Fruit fly (Drosophila melanogaster) whole organism, embryonic: ENCODE data around the gene Dad1.

Experiments
- Atf6 ChIP-seq: fragments of 200-800 bp; sonication (Bioruptor generic); IDR thresholded peaks from 2 replicates; pipeline ENCODE4 v1.3.6; 2022; ENCODE audit warnings: missing biosample characterization, missing genetic modification characterization
- Awh ChIP-seq: fragments of 200-800 bp; sonication (Bioruptor generic); IDR thresholded peaks from 2 replicates; pipeline ENCODE4, ENCODE4 v1.3.6; 2022; ENCODE audit warnings: missing biosample characterization, missing genetic modification characterization
- Bdp1 ChIP-seq: fragments of 200-800 bp; sonication (Bioruptor generic); optimal IDR thresholded peaks from 3 replicates; lab custom pipeline; 2016; ENCODE audit warnings: missing biosample characterization, missing genetic modification characterization
- BtbVII ChIP-seq: fragments of 200-800 bp; sonication (Bioruptor generic); optimal IDR thresholded peaks from 3 replicates; lab custom pipeline; 2017; ENCODE audit warnings: missing biosample characterization, mild to moderate bottlenecking, missing genetic modification characterization
- CG10147 ChIP-seq: fragments of 200-800 bp; sonication (Bioruptor generic); optimal IDR thresholded peaks from 2 replicates; lab custom pipeline; 2019; ENCODE audit warnings: missing biosample characterization, mild to moderate bottlenecking, missing genetic modification characterization, moderate library complexity
- CG10565 ChIP-seq: fragments of 200-800 bp; sonication (Bioruptor generic); optimal IDR thresholded peaks from 3 replicates; lab custom pipeline; 2016; ENCODE audit warnings: missing biosample characterization, mild to moderate bottlenecking, missing genetic modification characterization
- CG11093 ChIP-seq: fragments of 200-800 bp; sonication (Bioruptor generic); IDR thresholded peaks from 3 replicates; pipeline ENCODE4 v1.3.6; 2022; ENCODE audit warnings: missing biosample characterization, missing genetic modification characterization
- CG11504 ChIP-seq: fragments of 200-800 bp; sonication (Bioruptor generic); optimal IDR thresholded peaks from 3 replicates; lab custom pipeline; 2019; ENCODE audit warnings: missing biosample characterization, mild to moderate bottlenecking, missing genetic modification characterization, moderate library complexity
- CG11695 ChIP-seq: fragments of 200-800 bp; sonication (Bioruptor generic); IDR thresholded peaks from 3 replicates; pipeline ENCODE4 v1.3.6; 2022; ENCODE audit warnings: missing biosample characterization, missing genetic modification characterization
- CG11696 ChIP-seq: fragments of 200-800 bp; sonication (Bioruptor generic); IDR thresholded peaks from 2 replicates; pipeline ENCODE4 v1.3.6; 2022; ENCODE audit warnings: missing biosample characterization, missing genetic modification characterization
- CG14014 ChIP-seq: fragments of 200-800 bp; sonication (Bioruptor generic); IDR thresholded peaks from 2 replicates; pipeline ENCODE4 v1.3.6; 2022; ENCODE audit warnings: missing biosample characterization, missing genetic modification characterization
- CG2120 ChIP-seq: fragments of 200-800 bp; sonication (Bioruptor generic); optimal IDR thresholded peaks from 3 replicates; lab custom pipeline; 2016; ENCODE audit warnings: missing biosample characterization, missing genetic modification characterization
- CG31388 ChIP-seq: fragments of 200-800 bp; sonication (Bioruptor generic); optimal IDR thresholded peaks from 2 replicates; lab custom pipeline; 2016; ENCODE audit warnings: missing biosample characterization, missing genetic modification characterization
- CG32532 ChIP-seq: fragments of 200-800 bp; sonication (Bioruptor generic); IDR thresholded peaks from 2 replicates; pipeline ENCODE4 v1.3.6; 2022; ENCODE audit warnings: missing biosample characterization, missing genetic modification characterization
- CG4854 ChIP-seq: fragments of 200-800 bp; sonication (Bioruptor generic); optimal IDR thresholded peaks from 2 replicates; lab custom pipeline; 2016; ENCODE audit warnings: missing biosample characterization, missing genetic modification characterization, inconsistent platforms
- CG7271 ChIP-seq: fragments of 200-800 bp; sonication (Bioruptor generic); optimal IDR thresholded peaks from 2 replicates; lab custom pipeline; 2018; ENCODE audit warnings: missing biosample characterization, mild to moderate bottlenecking, missing genetic modification characterization, moderate library complexity
- Camta ChIP-seq: fragments of 200-800 bp; sonication (Bioruptor generic); optimal IDR thresholded peaks from 2 replicates; lab custom pipeline; 2016; ENCODE audit warnings: missing biosample characterization, missing genetic modification characterization
- Dll ChIP-seq: fragments of 200-800 bp; sonication (Bioruptor generic); IDR thresholded peaks from 4 replicates; pipeline ENCODE4 v1.3.6; 2022; ENCODE audit warnings: missing biosample characterization, missing genetic modification characterization; ENCODE audit not compliant: partially characterized antibody
- Dp ChIP-seq: fragments of 200-800 bp; sonication (Bioruptor generic); optimal IDR thresholded peaks from 2 replicates; lab custom pipeline; 2018; ENCODE audit warnings: missing biosample characterization, mild to moderate bottlenecking, missing genetic modification characterization, moderate library complexity
- E2f1 ChIP-seq: fragments of 200-800 bp; sonication (Bioruptor generic); IDR thresholded peaks from 2 replicates; pipeline ENCODE4 v1.3.6; 2022; ENCODE audit warnings: missing biosample characterization, missing genetic modification characterization
- Eip74EF ChIP-seq, 2 experiments: fragments of 200-800 bp in 1 of 2; fragments of >200 bp in 1 of 2; sonication (Bioruptor generic) in 1 of 2; optimal IDR thresholded peaks; 2 replicates each; lab custom pipeline; 2017 to 2019; ENCODE audit warnings: missing biosample characterization in 2 of 2, missing genetic modification characterization in 2 of 2, mild to moderate bottlenecking in 1 of 2, moderate library complexity in 1 of 2
- GATAe ChIP-seq: fragments of 200-800 bp; sonication (Bioruptor generic); conservative IDR thresholded peaks from 2 replicates; pipeline ENCODE4 v1.3.6; 2022; ENCODE audit warnings: missing biosample characterization, missing genetic modification characterization
- Hmr ChIP-seq: fragments of 200-800 bp; sonication (Bioruptor generic); optimal IDR thresholded peaks from 3 replicates; lab custom pipeline; 2017; ENCODE audit warnings: mild to moderate bottlenecking, missing biosample characterization, missing genetic modification reagents, missing genetic modification characterization
- Lpt ChIP-seq: fragments of >200 bp; optimal IDR thresholded peaks from 2 replicates; lab custom pipeline; 2018; ENCODE audit warnings: missing biosample characterization, missing genetic modification characterization
- MESR4 ChIP-seq: fragments of 200-800 bp; sonication (Bioruptor generic); optimal IDR thresholded peaks from 2 replicates; lab custom pipeline; 2018; ENCODE audit warnings: missing biosample characterization, mild to moderate bottlenecking, missing genetic modification characterization, moderate library complexity
- MTF-1 ChIP-seq: fragments of 200-800 bp; sonication (Bioruptor generic); optimal IDR thresholded peaks from 2 replicates; lab custom pipeline; 2018; ENCODE audit warnings: missing biosample characterization, mild to moderate bottlenecking, missing genetic modification characterization, borderline replicate concordance
- Myb ChIP-seq: fragments of 200-800 bp; sonication (Bioruptor generic); optimal IDR thresholded peaks from 2 replicates; lab custom pipeline; 2016; ENCODE audit warnings: missing biosample characterization, missing genetic modification characterization
- NFAT ChIP-seq: fragments of 200-800 bp; sonication (Bioruptor generic); IDR thresholded peaks from 2 replicates; pipeline ENCODE4 v1.3.6; 2022; ENCODE audit warnings: missing biosample characterization, missing genetic modification characterization
- Side ChIP-seq: fragments of 200-800 bp; sonication (Bioruptor generic); optimal IDR thresholded peaks from 2 replicates; lab custom pipeline; 2016; ENCODE audit warnings: missing biosample characterization, missing genetic modification characterization
- Sin3A ChIP-seq: fragments of >200 bp; optimal IDR thresholded peaks from 2 replicates; lab custom pipeline; 2018
- Ssrp ChIP-seq: fragments of 200-800 bp; sonication (Bioruptor generic); optimal IDR thresholded peaks from 2 replicates; lab custom pipeline; 2018; ENCODE audit warnings: missing biosample characterization, mild to moderate bottlenecking, missing genetic modification characterization, moderate library complexity
- Xbp1 ChIP-seq: fragments of 200-800 bp; sonication (Bioruptor generic); optimal IDR thresholded peaks from 3 replicates; lab custom pipeline; 2016; ENCODE audit warnings: missing biosample characterization, mild to moderate bottlenecking, missing genetic modification characterization
- chif ChIP-seq, 2 experiments: fragments of 200-800 bp; sonication (Bioruptor generic); optimal IDR thresholded peaks; 3 replicates each; lab custom pipeline; 2016; ENCODE audit warnings: missing biosample characterization in 2 of 2, missing genetic modification characterization in 2 of 2
- ftz-f1 ChIP-seq: fragments of 200-800 bp; sonication (Bioruptor generic); optimal IDR thresholded peaks from 2 replicates; lab custom pipeline; 2016; ENCODE audit warnings: missing biosample characterization, missing genetic modification characterization
- gsb-n ChIP-seq: fragments of 200-800 bp; sonication (Bioruptor generic); optimal IDR thresholded peaks from 3 replicates; lab custom pipeline; 2018; ENCODE audit warnings: missing biosample characterization, mild to moderate bottlenecking, missing genetic modification characterization
- hbn ChIP-seq: fragments of 200-800 bp; sonication (Bioruptor generic); IDR thresholded peaks from 2 replicates; pipeline ENCODE4 v1.3.6; 2022; ENCODE audit warnings: missing biosample characterization, missing genetic modification characterization; ENCODE audit not compliant: partially characterized antibody
- hth ChIP-seq: fragments of >200 bp; optimal IDR thresholded peaks from 2 replicates; lab custom pipeline; 2017; ENCODE audit warnings: inconsistent platforms
- ken ChIP-seq: fragments of 200-800 bp; sonication (Bioruptor generic); IDR thresholded peaks from 3 replicates; pipeline ENCODE4 v1.3.6; 2022; ENCODE audit warnings: missing biosample characterization, missing genetic modification characterization
- mirr ChIP-seq: fragments of 200-800 bp; sonication (Bioruptor generic); optimal IDR thresholded peaks from 3 replicates; lab custom pipeline; 2018; ENCODE audit warnings: missing biosample characterization, mild to moderate bottlenecking, missing genetic modification characterization
- peb ChIP-seq: fragments of 200-800 bp; sonication (Bioruptor generic); IDR thresholded peaks from 2 replicates; pipeline ENCODE4 v1.3.6; 2022; ENCODE audit warnings: missing biosample characterization, missing genetic modification characterization
- pita ChIP-seq: fragments of 200-800 bp; sonication (Bioruptor generic); optimal IDR thresholded peaks from 2 replicates; lab custom pipeline; 2017; ENCODE audit warnings: missing biosample characterization, mild to moderate bottlenecking, missing genetic modification characterization
- pnt ChIP-seq: fragments of 200-800 bp; sonication (Bioruptor generic); optimal IDR thresholded peaks from 3 replicates; lab custom pipeline; 2016; ENCODE audit warnings: missing biosample characterization, missing genetic modification characterization
- ranshi ChIP-seq: fragments of 200-800 bp; sonication (Bioruptor generic); IDR thresholded peaks from 2 replicates; pipeline ENCODE4 v1.3.6; 2022; ENCODE audit warnings: missing biosample characterization, missing genetic modification characterization
- ro ChIP-seq: fragments of 200-800 bp; sonication (Bioruptor generic); IDR thresholded peaks from 2 replicates; pipeline ENCODE4 v1.3.6; 2022; ENCODE audit warnings: missing biosample characterization, missing genetic modification characterization
- row ChIP-seq: fragments of 200-800 bp; sonication (Bioruptor generic); IDR thresholded peaks from 3 replicates; pipeline ENCODE4 v1.3.6; 2022; ENCODE audit warnings: missing biosample characterization, missing genetic modification characterization
- sc ChIP-seq, 3 experiments: fragments of >200 bp in 2 of 3; fragments of 200-800 bp in 1 of 3; sonication (Bioruptor generic) in 1 of 3; optimal IDR thresholded peaks; 2 replicates in 2 of 3; 3 replicates in 1 of 3; lab custom pipeline; 2017; ENCODE audit warnings: mild to moderate bottlenecking in 1 of 3, missing biosample characterization in 1 of 3, missing genetic modification characterization in 1 of 3, missing genetic modification reagents in 1 of 3
- sens ChIP-seq: fragments of 200-800 bp; sonication (Bioruptor generic); peaks from one replicate; lab custom pipeline; 2016; ENCODE audit warnings: missing biosample characterization, missing genetic modification characterization
- sna ChIP-seq: fragments of 200-800 bp; sonication (Bioruptor generic); IDR thresholded peaks from 2 replicates; pipeline ENCODE4 v1.3.6; 2022; ENCODE audit warnings: missing biosample characterization, missing genetic modification characterization; ENCODE audit not compliant: partially characterized antibody
- toy ChIP-seq: fragments of 200-800 bp; sonication (Bioruptor generic); IDR thresholded peaks from 2 replicates; pipeline ENCODE4 v1.3.6; 2022; ENCODE audit warnings: missing biosample characterization, missing genetic modification characterization

The Dad1 gene

DNA sequence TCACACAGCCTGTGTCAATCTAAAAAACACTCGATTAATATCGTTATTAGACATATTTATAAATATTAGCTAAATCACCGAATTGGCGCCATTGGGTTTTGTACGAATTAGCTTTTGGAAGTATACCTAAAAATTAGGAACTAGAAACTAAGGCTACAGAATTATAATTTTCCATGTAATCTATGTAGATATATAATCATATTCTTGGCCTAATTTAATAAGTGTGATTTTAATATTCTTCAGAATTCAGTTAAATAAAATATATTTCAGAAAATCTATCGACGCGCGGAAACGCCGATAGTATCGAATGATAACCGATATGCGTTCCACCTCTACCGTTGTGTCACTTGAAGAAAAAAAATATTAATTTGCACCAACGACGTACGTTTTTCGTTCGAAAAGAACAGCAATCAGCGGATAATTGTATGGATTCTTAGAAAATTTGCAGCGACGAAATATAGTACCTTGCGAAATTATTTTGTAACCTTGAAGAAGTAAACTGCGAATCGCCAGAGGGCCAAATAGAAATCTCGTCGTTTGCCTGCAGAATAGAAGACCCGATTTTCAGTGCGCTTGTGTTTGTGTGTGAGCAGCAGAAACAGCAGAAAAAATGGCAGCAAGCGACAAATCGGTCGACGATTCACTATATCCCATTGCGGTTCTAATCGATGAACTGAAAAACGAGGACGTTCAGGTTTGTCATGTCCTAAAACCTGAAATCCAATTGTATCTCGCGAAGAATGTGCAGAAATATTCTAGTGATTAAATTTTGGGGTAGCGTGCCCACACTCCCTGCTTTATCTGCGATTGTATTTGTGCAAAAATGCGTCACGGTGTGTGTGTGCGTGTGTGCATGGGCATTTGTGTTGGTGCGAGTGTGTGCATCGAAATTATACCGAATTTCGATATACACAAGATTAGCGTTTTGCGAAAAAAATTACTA is 18.0 kb downstream of the Dad1 start, which contains the start of gene Pp2A-29B (continued):
- TF ChIP-seq ftz-f1 (no peak), ranshi (no peak), Camta (GFP tag; lab: Kevin White, UChicago) (no peak), Myb (no peak), pita (GFP tag; lab: Kevin White, UChicago) (no peak), sens (GFP tag; lab: Kevin White, UChicago) (peak; percentile 37), CG4854 (GFP tag; lab: Kevin White, UChicago) (no peak), Dll (GFP tag; lab: Robert Waterston, UW) (peak; percentile 100), CG10565 (GFP tag; lab: Kevin White, UChicago) (no peak), CG11093 (GFP tag; lab: Robert Waterston, UW) (no peak), Xbp1 (peak; percentile 39), Bdp1 (GFP tag; lab: Kevin White, UChicago) (no peak), MESR4 (peak; percentile 87), Ssrp (tag; lab: Kevin White, UChicago) (no peak), CG10147 (GFP tag; lab: Kevin White, UChicago) (no peak), sna (peak; percentile 99), hth (lab: Kevin White, UChicago) (no peak), E2f1 (GFP tag; lab: Robert Waterston, UW) (0 out of 2 replicates have a peak, but pooled peaks have one; percentile 23), CG7271 (tag; lab: Kevin White, UChicago) (no peak), Dp (peak; percentile 80), CG2120 (GFP tag; lab: Kevin White, UChicago) (peak; percentile 19), Side (GFP tag; lab: Kevin White, UChicago) (no peak), CG11696 (GFP tag; lab: Robert Waterston, UW) (no peak), gsb-n (tag; lab: Kevin White, UChicago) (no peak), CG31388 (GFP tag; lab: Kevin White, UChicago) (no peak), CG11504 (peak; percentile 56), CG32532 (GFP tag; lab: Robert Waterston, UW) (no peak), Lpt (GFP tag; lab: Kevin White, UChicago) (no peak), row (GFP tag; lab: Robert Waterston, UW) (peak; percentile 85), BtbVII (GFP tag; lab: Kevin White, UChicago) (no peak), Hmr (peak; percentile 4), Sin3A (lab: Kevin White, UChicago) (peak; percentile 32), Awh (GFP tag; lab: Robert Waterston, UW) (no peak), chif (GFP tag; optimal IDR thresholded peaks at IDR 0.05; lab: Kevin White, UChicago) (no peak), NFAT (GFP tag; lab: Robert Waterston, UW) (no peak), hbn (GFP tag; lab: Robert Waterston, UW) (peak; percentile 99), toy (GFP tag; lab: Robert Waterston, UW) (no peak), peb (GFP tag; lab: Robert Waterston, UW) (no peak), ro (no peak), Eip74EF (GFP tag; optimal IDR thresholded peaks at IDR 0.05; lab: Kevin White, UChicago) (no peak), CG11695 (GFP tag; lab: Robert Waterston, UW) (no peak), sc (optimal IDR thresholded peaks at IDR 0.05; lab: Kevin White, UChicago) (no peak), sc (GFP tag; optimal IDR thresholded peaks at IDR 0.05; lab: Kevin White, UChicago) (no peak), mirr (GFP tag; lab: Kevin White, UChicago) (no peak), ken (GFP tag; lab: Robert Waterston, UW) (no peak), MTF-1 (GFP tag; lab: Kevin White, UChicago) (no peak), Atf6 (no peak), GATAe (no peak), pnt (GFP tag; lab: Kevin White, UChicago) (no peak), CG14014 (no peak)
